Fruit fly (Drosophila melanogaster) whole organism, embryonic: ENCODE results near the gene CG10011.

Experiments
- Antp ChIP-seq: fragments of 200-800 bp; sonication (Bioruptor generic); optimal IDR thresholded peaks from 3 replicates; lab custom pipeline; 2016; ENCODE audit warnings: missing biosample characterization, missing genetic modification characterization
- Atf-2 ChIP-seq: fragments of 200-800 bp; sonication (Bioruptor generic); optimal IDR thresholded peaks from 2 replicates; lab custom pipeline; 2016; ENCODE audit warnings: missing biosample characterization, missing genetic modification characterization
- C15 ChIP-seq: fragments of 200-800 bp; sonication (Bioruptor generic); IDR thresholded peaks from 3 replicates; pipeline ENCODE4 v1.3.6; 2022; ENCODE audit warnings: missing biosample characterization, missing genetic modification characterization
- CG10321 ChIP-seq: fragments of 200-800 bp; sonication (Bioruptor generic); IDR thresholded peaks from 2 replicates; pipeline ENCODE4 v1.3.6; 2022; ENCODE audit warnings: missing biosample characterization, missing genetic modification characterization
- CG10979 ChIP-seq: fragments of 200-800 bp; sonication (Bioruptor generic); optimal IDR thresholded peaks from 2 replicates; lab custom pipeline; 2018; ENCODE audit warnings: missing biosample characterization, mild to moderate bottlenecking, missing genetic modification characterization, moderate library complexity
- CG11093 ChIP-seq: fragments of 200-800 bp; sonication (Bioruptor generic); IDR thresholded peaks from 3 replicates; pipeline ENCODE4 v1.3.6; 2022; ENCODE audit warnings: missing biosample characterization, missing genetic modification characterization
- CG13287 ChIP-seq: fragments of 200-800 bp; sonication (Bioruptor generic); IDR thresholded peaks from 2 replicates; pipeline ENCODE4 v1.3.6; 2022; ENCODE audit warnings: missing biosample characterization, missing genetic modification characterization; ENCODE audit not compliant: partially characterized antibody
- CG14014 ChIP-seq: fragments of 200-800 bp; sonication (Bioruptor generic); IDR thresholded peaks from 2 replicates; pipeline ENCODE4 v1.3.6; 2022; ENCODE audit warnings: missing biosample characterization, missing genetic modification characterization
- CG14441 ChIP-seq: fragments of 200-800 bp; sonication (Bioruptor generic); IDR thresholded peaks from 2 replicates; pipeline ENCODE4 v1.3.6; 2022; ENCODE audit warnings: missing biosample characterization, missing genetic modification characterization
- CG14667 ChIP-seq: fragments of 200-800 bp; sonication (Bioruptor generic); IDR thresholded peaks from 2 replicates; pipeline ENCODE4 v1.3.6; 2022; ENCODE audit warnings: missing biosample characterization, missing genetic modification characterization
- CG17361 ChIP-seq: fragments of 200-800 bp; sonication (Bioruptor generic); IDR thresholded peaks from 3 replicates; pipeline ENCODE4 v1.3.6; 2022; ENCODE audit warnings: missing biosample characterization, missing genetic modification characterization
- CG17829 ChIP-seq: fragments of 200-800 bp; optimal IDR thresholded peaks from 2 replicates; lab custom pipeline; 2019; ENCODE audit warnings: missing biosample characterization, mild to moderate bottlenecking, missing genetic modification characterization, moderate library complexity
- CG1832 ChIP-seq: fragments of 200-800 bp; sonication (Bioruptor generic); optimal IDR thresholded peaks from 2 replicates; lab custom pipeline; 2017; ENCODE audit warnings: missing biosample characterization, mild to moderate bottlenecking, missing genetic modification characterization, inconsistent platforms
- CG18619 ChIP-seq: fragments of 200-800 bp; sonication (Bioruptor generic); optimal IDR thresholded peaks from 3 replicates; lab custom pipeline; 2017; ENCODE audit warnings: missing biosample characterization, mild to moderate bottlenecking, missing genetic modification characterization
- CG2875 ChIP-seq: fragments of 200-800 bp; sonication (Bioruptor generic); optimal IDR thresholded peaks from 2 replicates; lab custom pipeline; 2017; ENCODE audit warnings: missing biosample characterization, mild to moderate bottlenecking, missing genetic modification characterization, missing genetic modification reagents
- CG30020 ChIP-seq: fragments of 200-800 bp; optimal IDR thresholded peaks from 2 replicates; lab custom pipeline; 2019; ENCODE audit warnings: missing biosample characterization, mild to moderate bottlenecking, missing genetic modification characterization, moderate library complexity
- CG34224 ChIP-seq: fragments of 200-800 bp; sonication (Bioruptor generic); IDR thresholded peaks from 3 replicates; pipeline ENCODE4 v1.3.6; 2022; ENCODE audit warnings: missing biosample characterization, missing genetic modification characterization; ENCODE audit not compliant: partially characterized antibody
- CG3847 ChIP-seq: fragments of 200-800 bp; sonication (Bioruptor generic); IDR thresholded peaks from 2 replicates; pipeline ENCODE4 v1.3.6; 2022; ENCODE audit warnings: missing biosample characterization, missing genetic modification characterization
- CG4282 ChIP-seq: fragments of 200-800 bp; sonication (Bioruptor generic); optimal IDR thresholded peaks from 2 replicates; lab custom pipeline; 2016; ENCODE audit warnings: missing biosample characterization, missing genetic modification characterization
- CG5953 ChIP-seq: fragments of 200-800 bp; sonication (Bioruptor generic); IDR thresholded peaks from 2 replicates; pipeline ENCODE4 v1.3.6; 2022; ENCODE audit warnings: missing biosample characterization, missing genetic modification characterization
- CG7357 ChIP-seq: fragments of 200-800 bp; sonication (Bioruptor generic); IDR thresholded peaks from 3 replicates; pipeline ENCODE4 v1.3.6; 2022; ENCODE audit warnings: missing biosample characterization, missing genetic modification characterization
- CG9727 ChIP-seq: fragments of 200-800 bp; sonication (Bioruptor generic); optimal IDR thresholded peaks from 3 replicates; lab custom pipeline; 2017; ENCODE audit warnings: missing biosample characterization, mild to moderate bottlenecking, missing genetic modification characterization
- CHES-1-like ChIP-seq: fragments of 200-800 bp; sonication (Bioruptor generic); optimal IDR thresholded peaks from 2 replicates; lab custom pipeline; 2016; ENCODE audit warnings: missing biosample characterization, missing genetic modification characterization
- Dip3 ChIP-seq: fragments of 200-800 bp; sonication (Bioruptor generic); optimal IDR thresholded peaks from 3 replicates; lab custom pipeline; 2016; ENCODE audit warnings: missing biosample characterization, missing genetic modification characterization
- E2f1 ChIP-seq: fragments of 200-800 bp; sonication (Bioruptor generic); IDR thresholded peaks from 2 replicates; pipeline ENCODE4 v1.3.6; 2022; ENCODE audit warnings: missing biosample characterization, missing genetic modification characterization
- Fer1 ChIP-seq: fragments of 200-800 bp; sonication (Bioruptor generic); optimal IDR thresholded peaks from 2 replicates; lab custom pipeline; 2017; ENCODE audit warnings: missing biosample characterization, mild to moderate bottlenecking, missing genetic modification characterization
- HLHmδ ChIP-seq: fragments of 200-800 bp; sonication (Bioruptor generic); optimal IDR thresholded peaks from 2 replicates; lab custom pipeline; 2018; ENCODE audit warnings: missing biosample characterization, mild to moderate bottlenecking, missing genetic modification characterization, moderate library complexity
- HmgD ChIP-seq: fragments of 200-800 bp; sonication (Bioruptor generic); optimal IDR thresholded peaks from 3 replicates; lab custom pipeline; 2016; ENCODE audit warnings: missing biosample characterization, missing genetic modification characterization
- Lpt ChIP-seq: fragments of >200 bp; optimal IDR thresholded peaks from 2 replicates; lab custom pipeline; 2018; ENCODE audit warnings: missing biosample characterization, missing genetic modification characterization
- Meics ChIP-seq: fragments of 200-800 bp; sonication (Bioruptor generic); optimal IDR thresholded peaks from 2 replicates; lab custom pipeline; 2017; ENCODE audit warnings: missing biosample characterization, mild to moderate bottlenecking, missing genetic modification characterization
- Mrtf ChIP-seq: fragments of 200-800 bp; sonication (Bioruptor generic); IDR thresholded peaks from 3 replicates; pipeline ENCODE4 v1.3.6; 2022; ENCODE audit warnings: missing biosample characterization, missing genetic modification characterization
- Neu2 ChIP-seq: fragments of 200-800 bp; sonication (Bioruptor generic); optimal IDR thresholded peaks from 3 replicates; lab custom pipeline; 2016; ENCODE audit warnings: missing biosample characterization, missing genetic modification characterization, borderline replicate concordance
- PHDP ChIP-seq: fragments of 200-800 bp; sonication (Bioruptor generic); optimal IDR thresholded peaks from 3 replicates; lab custom pipeline; 2018; ENCODE audit warnings: missing biosample characterization, mild to moderate bottlenecking, missing genetic modification characterization, moderate library complexity
- Ptx1 ChIP-seq: fragments of 200-800 bp; sonication (Bioruptor generic); IDR thresholded peaks from 2 replicates; pipeline ENCODE4 v1.3.6; 2022; ENCODE audit warnings: missing biosample characterization, missing genetic modification characterization
- Side ChIP-seq: fragments of 200-800 bp; sonication (Bioruptor generic); optimal IDR thresholded peaks from 2 replicates; lab custom pipeline; 2016; ENCODE audit warnings: missing biosample characterization, missing genetic modification characterization
- btn ChIP-seq: fragments of 200-800 bp; sonication (Bioruptor generic); optimal IDR thresholded peaks from 2 replicates; lab custom pipeline; 2016; ENCODE audit warnings: missing biosample characterization, missing genetic modification characterization
- chinmo ChIP-seq: fragments of 200-800 bp; sonication (Bioruptor generic); IDR thresholded peaks from 4 replicates; pipeline ENCODE4 v1.3.6; 2022; ENCODE audit warnings: missing biosample characterization, missing genetic modification characterization; ENCODE audit not compliant: partially characterized antibody
- cwo ChIP-seq: fragments of 200-800 bp; sonication (Bioruptor generic); optimal IDR thresholded peaks from 3 replicates; lab custom pipeline; 2017; ENCODE audit warnings: missing biosample characterization, missing genetic modification characterization, mild to moderate bottlenecking, moderate library complexity, missing genetic modification reagents
- da ChIP-seq: fragments of 200-800 bp; sonication (Bioruptor generic); optimal IDR thresholded peaks from 2 replicates; lab custom pipeline; 2016; ENCODE audit warnings: missing biosample characterization, missing genetic modification characterization
- ems ChIP-seq: fragments of 200-800 bp; sonication (Bioruptor generic); optimal IDR thresholded peaks from 3 replicates; lab custom pipeline; 2016; ENCODE audit warnings: missing biosample characterization, missing genetic modification characterization
- exex ChIP-seq: fragments of 200-800 bp; sonication (Bioruptor generic); optimal IDR thresholded peaks from 4 replicates; lab custom pipeline; 2018; ENCODE audit warnings: missing biosample characterization, mild to moderate bottlenecking, missing genetic modification characterization, moderate library complexity
- fru ChIP-seq: fragments of >200 bp; optimal IDR thresholded peaks from 2 replicates; lab custom pipeline; 2017
- gro ChIP-seq: fragments of 200-800 bp; sonication (Bioruptor generic); optimal IDR thresholded peaks from 2 replicates; lab custom pipeline; 2016; ENCODE audit warnings: missing biosample characterization, missing genetic modification characterization
- her ChIP-seq: fragments of 200-800 bp; sonication (Bioruptor generic); optimal IDR thresholded peaks from 2 replicates; lab custom pipeline; 2016; ENCODE audit warnings: missing biosample characterization, missing genetic modification characterization
- jing ChIP-seq: fragments of 200-800 bp; sonication (Bioruptor generic); optimal IDR thresholded peaks from 2 replicates; lab custom pipeline; 2018; ENCODE audit warnings: missing biosample characterization, mild to moderate bottlenecking, missing genetic modification characterization
- luna ChIP-seq: fragments of 200-800 bp; sonication (Bioruptor generic); optimal IDR thresholded peaks from 2 replicates; lab custom pipeline; 2016; ENCODE audit warnings: missing biosample characterization, missing genetic modification characterization
- maf-S ChIP-seq: fragments of 200-800 bp; sonication (Bioruptor generic); optimal IDR thresholded peaks from 2 replicates; lab custom pipeline; 2016; ENCODE audit warnings: missing biosample characterization, missing genetic modification characterization
- row ChIP-seq: fragments of 200-800 bp; sonication (Bioruptor generic); IDR thresholded peaks from 3 replicates; pipeline ENCODE4 v1.3.6; 2022; ENCODE audit warnings: missing biosample characterization, missing genetic modification characterization
- sob ChIP-seq: fragments of 200-800 bp; sonication (Bioruptor generic); IDR thresholded peaks from 2 replicates; pipeline ENCODE4 v1.3.6; 2022; ENCODE audit warnings: missing biosample characterization, missing genetic modification characterization
- ssp ChIP-seq: fragments of 200-800 bp; sonication (Bioruptor generic); IDR thresholded peaks from 2 replicates; pipeline ENCODE4 v1.3.6; 2022; ENCODE audit warnings: missing biosample characterization, missing genetic modification characterization
- sug ChIP-seq: fragments of 200-800 bp; optimal IDR thresholded peaks from 2 replicates; lab custom pipeline; 2019; ENCODE audit warnings: missing biosample characterization, mild to moderate bottlenecking, missing genetic modification characterization, moderate library complexity
- tio ChIP-seq: fragments of 200-800 bp; sonication (Bioruptor generic); optimal IDR thresholded peaks from 2 replicates; lab custom pipeline; 2017; ENCODE audit warnings: missing biosample characterization, missing genetic modification characterization, inconsistent platforms

The CG10011 gene

DNA sequence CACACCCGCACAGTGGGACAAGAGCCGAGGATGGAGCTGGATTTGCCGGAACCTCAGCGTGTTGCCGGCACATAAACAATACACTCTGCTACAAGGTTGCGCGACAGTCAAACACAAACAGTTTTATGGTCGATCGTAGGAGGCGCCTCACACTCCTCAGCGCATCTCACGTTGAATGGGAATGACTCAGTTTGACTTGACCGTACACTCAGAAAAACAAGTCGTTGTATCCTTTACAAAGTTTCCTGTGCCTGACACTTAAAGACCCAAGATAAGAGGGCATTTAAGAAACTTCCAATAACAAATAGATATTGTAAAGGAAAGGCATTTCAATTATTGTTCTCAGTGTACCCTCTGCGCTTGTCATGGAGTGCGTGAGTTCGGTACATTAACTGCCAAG is 3.1 kb downstream of the CG10011 start (continued):
- TF ChIP-seq ssp, result 0 out of 2 replicates have a peak, but pooled peaks have one; percentile 32
- TF ChIP-seq ems, result no peak
- peak; percentile 69 for TF ChIP-seq row (GFP tag; lab: Robert Waterston, UW)
- TF ChIP-seq maf-S (GFP tag; lab: Kevin White, UChicago), result peak; percentile 22
- no peak for TF ChIP-seq CG13287 (GFP tag; lab: Robert Waterston, UW)
- TF ChIP-seq Side, result peak; percentile 50
- TF ChIP-seq CG9727, result peak; percentile 71
- peak; percentile 32; the same call in 1 of the 2 replicates for TF ChIP-seq CG3847 (GFP tag; lab: Robert Waterston, UW)
- peak; percentile 7 for TF ChIP-seq Atf-2 (GFP tag; lab: Kevin White, UChicago)
- TF ChIP-seq Dip3 (GFP tag; lab: Kevin White, UChicago), result no peak
- no peak for TF ChIP-seq CG18619 (GFP tag; lab: Kevin White, UChicago)
- no peak for TF ChIP-seq CG14014
- TF ChIP-seq CG4282, result peak; percentile 56
- TF ChIP-seq her, result peak; percentile 58
- peak; percentile 55 for TF ChIP-seq CG17829 (tag; lab: Kevin White, UChicago)
- no peak for TF ChIP-seq luna
- TF ChIP-seq CG34224 (GFP tag; lab: Robert Waterston, UW), result no peak
- TF ChIP-seq jing, result peak; percentile 14
- TF ChIP-seq CG7357 (GFP tag; lab: Robert Waterston, UW), result 0 out of 3 replicates have a peak, but pooled peaks have one; percentile 17
- TF ChIP-seq CG17361 (GFP tag; lab: Robert Waterston, UW), result peak; percentile 49; the same call in 2 of the 3 replicates
- peak; percentile 61 for TF ChIP-seq Ptx1 (GFP tag; lab: Robert Waterston, UW)
- peak; percentile 34; the same call in 1 of the 3 replicates for TF ChIP-seq CG11093
- TF ChIP-seq chinmo (GFP tag; lab: Robert Waterston, UW), result 0 out of 4 replicates have a peak, but pooled peaks have one; percentile 10
- peak; percentile 35 for TF ChIP-seq CG2875 (GFP tag; lab: Kevin White, UChicago)
- 0 out of 2 replicates have a peak, but pooled peaks have one; percentile 16 for TF ChIP-seq sob
- TF ChIP-seq gro (GFP tag; lab: Kevin White, UChicago), result no peak
- peak; percentile 64 for TF ChIP-seq CG10979 (tag; lab: Kevin White, UChicago)
- 0 out of 2 replicates have a peak, but pooled peaks have one; percentile 23 for TF ChIP-seq CG14667 (GFP tag; lab: Robert Waterston, UW)
- TF ChIP-seq HmgD (GFP tag; lab: Kevin White, UChicago), result peak; percentile 52
- peak; percentile 62 for TF ChIP-seq btn (GFP tag; lab: Kevin White, UChicago)
- TF ChIP-seq CG5953 (GFP tag; lab: Robert Waterston, UW), result no peak
- no peak for TF ChIP-seq Mrtf
- no peak for TF ChIP-seq CG1832 (GFP tag; lab: Kevin White, UChicago)
- TF ChIP-seq PHDP, result peak; percentile 7
- TF ChIP-seq Neu2 (GFP tag; lab: Kevin White, UChicago), result peak; percentile 45
- TF ChIP-seq C15 (GFP tag; lab: Robert Waterston, UW), result no peak
- TF ChIP-seq Lpt, result no peak
- peak; percentile 44 for TF ChIP-seq cwo (GFP tag; lab: Kevin White, UChicago)
- no peak for TF ChIP-seq HLHmδ (GFP tag; lab: Kevin White, UChicago)
- TF ChIP-seq Meics (GFP tag; lab: Kevin White, UChicago), result peak; percentile 56
- TF ChIP-seq CG10321 (GFP tag; lab: Robert Waterston, UW), result no peak
- TF ChIP-seq da, result no peak
- no peak for TF ChIP-seq sug
- TF ChIP-seq E2f1, result peak; percentile 19; the same call in 1 of the 2 replicates
- no peak for TF ChIP-seq fru
- TF ChIP-seq CHES-1-like (GFP tag; lab: Kevin White, UChicago), result peak; percentile 4
- peak; percentile 50 for TF ChIP-seq CG14441 (GFP tag; lab: Robert Waterston, UW)
- TF ChIP-seq CG30020 (tag; lab: Kevin White, UChicago), result no peak
- TF ChIP-seq Fer1 (GFP tag; lab: Kevin White, UChicago), result peak; percentile 27
- TF ChIP-seq Antp (GFP tag; lab: Kevin White, UChicago), result peak; percentile 60
- TF ChIP-seq tio (GFP tag; lab: Kevin White, UChicago), result no peak
- TF ChIP-seq exex (tag; lab: Kevin White, UChicago), result no peak
